Fruit fly (Drosophila melanogaster): ENCODE data around the gene CG11444.

CG11444 gene

dm6 chrX:4507121-4507520 is 47.1 kb downstream of the CG11444 start (continued):
- peak; percentile 44 for TF ChIP-seq dmrt99B (tag; optimal IDR thresholded peaks at IDR 0.05)
- peak; percentile 30 for TF ChIP-seq stwl (tag; optimal IDR thresholded peaks at IDR 0.05)
- peak; percentile 46 for TF ChIP-seq CG4820 (GFP tag; optimal IDR thresholded peaks at IDR 0.05)
- TF ChIP-seq D (optimal IDR thresholded peaks at IDR 0.05) = no peak
- peak; percentile 31 for TF ChIP-seq D (GFP tag; optimal IDR thresholded peaks at IDR 0.05)
- TF ChIP-seq CG10431 (GFP tag; optimal IDR thresholded peaks at IDR 0.05) = peak; percentile 81
- peak; percentile 13 for TF ChIP-seq kni (GFP tag; optimal IDR thresholded peaks at IDR 0.05)
- 0 out of 3 replicates have a peak, but pooled peaks have one; percentile 18 for TF ChIP-seq CG2889 (GFP tag; IDR thresholded peaks at IDR 0.05)
- no peak for TF ChIP-seq CG4404 (GFP tag; IDR thresholded peaks at IDR 0.05)
- TF ChIP-seq sqz (GFP tag; optimal IDR thresholded peaks at IDR 0.05) = peak; percentile 89
- no peak for TF ChIP-seq TFAM (GFP tag; optimal IDR thresholded peaks at IDR 0.05)
- TF ChIP-seq CG4424 (GFP tag; optimal IDR thresholded peaks at IDR 0.05) = peak; percentile 42
- no peak for TF ChIP-seq yki (optimal IDR thresholded peaks at IDR 0.05)
- peak; percentile 77 for TF ChIP-seq NfI (GFP tag; optimal IDR thresholded peaks at IDR 0.05)
- TF ChIP-seq CG4282 (GFP tag; optimal IDR thresholded peaks at IDR 0.05) = no peak
- no peak for TF ChIP-seq salm (tag; optimal IDR thresholded peaks at IDR 0.05)
- peak; percentile 45; the same call in 1 of the 3 replicates for TF ChIP-seq gce (GFP tag; IDR thresholded peaks at IDR 0.05)
- peak; percentile 38 for TF ChIP-seq CG12236 (GFP tag; optimal IDR thresholded peaks at IDR 0.05)
- TF ChIP-seq CG10959 (GFP tag; IDR thresholded peaks at IDR 0.05) = peak; percentile 69
- TF ChIP-seq CG11093 (GFP tag; IDR thresholded peaks at IDR 0.05) = no peak; the same call in 2 of the 3 replicates
- TF ChIP-seq slou (GFP tag; optimal IDR thresholded peaks at IDR 0.05) = no peak
- TF ChIP-seq CG1602 (GFP tag; optimal IDR thresholded peaks at IDR 0.05) = peak; percentile 54
- no peak for TF ChIP-seq CG6654 (GFP tag; optimal IDR thresholded peaks at IDR 0.05)
- no peak for TF ChIP-seq CG31224 (GFP tag; IDR thresholded peaks at IDR 0.05)
- TF ChIP-seq CG17361 (GFP tag; IDR thresholded peaks at IDR 0.05) = 0 out of 3 replicates have a peak, but pooled peaks have one; percentile 16
- peak; percentile 3 for TF ChIP-seq CG14710 (tag; optimal IDR thresholded peaks at IDR 0.05)
- TF ChIP-seq CG1792 (GFP tag; optimal IDR thresholded peaks at IDR 0.05) = peak; percentile 5
- no peak for TF ChIP-seq hbn (GFP tag; IDR thresholded peaks at IDR 0.05; ENCODE audit: partially characterized antibody)
- TF ChIP-seq danr (GFP tag; IDR thresholded peaks at IDR 0.05) = 0 out of 2 replicates have a peak, but pooled peaks have one; percentile 5
- peak; percentile 2 for TF ChIP-seq dm (GFP tag; optimal IDR thresholded peaks at IDR 0.05)
- TF ChIP-seq Ets97D (GFP tag; optimal IDR thresholded peaks at IDR 0.05) = no peak
- TF ChIP-seq ac (GFP tag; optimal IDR thresholded peaks at IDR 0.05) = peak; percentile 62
- TF ChIP-seq knrl (GFP tag; IDR thresholded peaks at IDR 0.05; ENCODE audit: partially characterized antibody) = no peak
- no peak for TF ChIP-seq NK7.1 (GFP tag; optimal IDR thresholded peaks at IDR 0.05)
- peak; percentile 80 for TF ChIP-seq CG1603 (tag; optimal IDR thresholded peaks at IDR 0.05)
- TF ChIP-seq sens (GFP tag) = peak; percentile 90
- peak; percentile 17 for TF ChIP-seq da (GFP tag; optimal IDR thresholded peaks at IDR 0.05)
- TF ChIP-seq CG11504 (tag; optimal IDR thresholded peaks at IDR 0.05) = no peak
- no peak for TF ChIP-seq Nf-YA (GFP tag; IDR thresholded peaks at IDR 0.05)
- no peak for TF ChIP-seq Bteb2 (GFP tag; optimal IDR thresholded peaks at IDR 0.05)
- peak; percentile 4 for TF ChIP-seq slp2 (GFP tag; optimal IDR thresholded peaks at IDR 0.05)
- TF ChIP-seq oc (tag; optimal IDR thresholded peaks at IDR 0.05) = no peak
- no peak for TF ChIP-seq Sry-δ (GFP tag; optimal IDR thresholded peaks at IDR 0.05)
- TF ChIP-seq ase (GFP tag; IDR thresholded peaks at IDR 0.05) = peak; percentile 70; the same call in 2 of the 3 replicates
- TF ChIP-seq Mad (GFP tag; optimal IDR thresholded peaks at IDR 0.05) = peak; percentile 38
- 0 out of 2 replicates have a peak, but pooled peaks have one; percentile 19 for TF ChIP-seq ssp (GFP tag; IDR thresholded peaks at IDR 0.05)
- TF ChIP-seq CG4854 (GFP tag; optimal IDR thresholded peaks at IDR 0.05) = no peak
- TF ChIP-seq CG11696 (GFP tag; IDR thresholded peaks at IDR 0.05) = no peak
- TF ChIP-seq CG15514 (GFP tag; optimal IDR thresholded peaks at IDR 0.05) = peak; percentile 8
- no peak for TF ChIP-seq CG34224 (GFP tag; IDR thresholded peaks at IDR 0.05; ENCODE audit: partially characterized antibody)
- peak; percentile 83 for TF ChIP-seq chm (GFP tag; IDR thresholded peaks at IDR 0.05)
- no peak for TF ChIP-seq zen2 (GFP tag; IDR thresholded peaks at IDR 0.05; ENCODE audit: partially characterized antibody)

Data from whole organism, embryonic.